Fruit fly (Drosophila melanogaster) whole organism, embryonic: ENCODE data around the gene CG8507.

ENCODE experiments used
- Awh ChIP-seq: fragments of 200-800 bp; sonication (Bioruptor generic); IDR thresholded peaks from 2 replicates; pipeline ENCODE4, ENCODE4 v1.3.6; 2022; ENCODE audit warnings: missing biosample characterization, missing genetic modification characterization
- B-H1 ChIP-seq: fragments of 200-800 bp; sonication (Bioruptor generic); IDR thresholded peaks from 3 replicates; pipeline ENCODE4 v1.3.6; 2022; ENCODE audit warnings: missing biosample characterization, missing genetic modification characterization
- Bgb ChIP-seq: fragments of 200-800 bp; sonication (Bioruptor generic); IDR thresholded peaks from 2 replicates; pipeline ENCODE4 v1.3.6; 2022; ENCODE audit warnings: missing biosample characterization, missing genetic modification characterization; ENCODE audit not compliant: partially characterized antibody
- CG10267 ChIP-seq: fragments of 200-800 bp; sonication (Bioruptor generic); optimal IDR thresholded peaks from 2 replicates; lab custom pipeline; 2018; ENCODE audit warnings: missing biosample characterization, mild to moderate bottlenecking, missing genetic modification characterization, moderate library complexity
- CG11456 ChIP-seq: fragments of 200-800 bp; sonication (Bioruptor generic); IDR thresholded peaks from 3 replicates; pipeline ENCODE4 v1.3.6; 2022; ENCODE audit warnings: missing biosample characterization, missing genetic modification characterization
- CG12155 ChIP-seq: fragments of 200-800 bp; sonication (Bioruptor generic); optimal IDR thresholded peaks from 3 replicates; lab custom pipeline; 2016; ENCODE audit warnings: missing biosample characterization, missing genetic modification characterization
- CG12391 ChIP-seq: fragments of 200-800 bp; sonication (Bioruptor generic); optimal IDR thresholded peaks from 3 replicates; lab custom pipeline; 2018; ENCODE audit warnings: missing biosample characterization, mild to moderate bottlenecking, missing genetic modification characterization, moderate library complexity
- CG13894 ChIP-seq: fragments of 200-800 bp; sonication (Bioruptor generic); optimal IDR thresholded peaks from 3 replicates; lab custom pipeline; 2018; ENCODE audit warnings: missing biosample characterization, mild to moderate bottlenecking, missing genetic modification characterization, moderate library complexity
- CG14050 ChIP-seq: fragments of 200-800 bp; sonication (Bioruptor generic); IDR thresholded peaks from 3 replicates; pipeline ENCODE4 v1.3.6; 2022; ENCODE audit warnings: missing biosample characterization, missing genetic modification characterization
- CG1603 ChIP-seq: fragments of 200-800 bp; sonication (Bioruptor generic); optimal IDR thresholded peaks from 2 replicates; lab custom pipeline; 2019; ENCODE audit warnings: missing biosample characterization, mild to moderate bottlenecking, missing genetic modification characterization, moderate library complexity
- CG16779 ChIP-seq: fragments of 200-800 bp; sonication (Bioruptor generic); IDR thresholded peaks from 2 replicates; pipeline ENCODE4 v1.3.6; 2022; ENCODE audit warnings: missing biosample characterization, missing genetic modification characterization
- CG16863 ChIP-seq: fragments of 200-800 bp; sonication (Bioruptor generic); optimal IDR thresholded peaks from 3 replicates; lab custom pipeline; 2016; ENCODE audit warnings: missing biosample characterization, missing genetic modification characterization
- CG17802 ChIP-seq: fragments of 200-800 bp; sonication (Bioruptor generic); optimal IDR thresholded peaks from 2 replicates; lab custom pipeline; 2018; ENCODE audit warnings: missing biosample characterization, mild to moderate bottlenecking, missing genetic modification characterization, moderate library complexity
- CG18619 ChIP-seq: fragments of 200-800 bp; sonication (Bioruptor generic); optimal IDR thresholded peaks from 3 replicates; lab custom pipeline; 2017; ENCODE audit warnings: missing biosample characterization, mild to moderate bottlenecking, missing genetic modification characterization
- CG2116 ChIP-seq: fragments of 200-800 bp; sonication (Bioruptor generic); optimal IDR thresholded peaks from 3 replicates; lab custom pipeline; 2018; ENCODE audit warnings: missing biosample characterization, mild to moderate bottlenecking, missing genetic modification characterization
- CG30431 ChIP-seq: fragments of 200-800 bp; sonication (Bioruptor generic); optimal IDR thresholded peaks from 2 replicates; lab custom pipeline; 2017; ENCODE audit warnings: missing biosample characterization, missing genetic modification characterization
- CG34224 ChIP-seq: fragments of 200-800 bp; sonication (Bioruptor generic); IDR thresholded peaks from 3 replicates; pipeline ENCODE4 v1.3.6; 2022; ENCODE audit warnings: missing biosample characterization, missing genetic modification characterization; ENCODE audit not compliant: partially characterized antibody
- CG3838 ChIP-seq: fragments of 200-800 bp; sonication (Bioruptor generic); optimal IDR thresholded peaks from 3 replicates; lab custom pipeline; 2016; ENCODE audit warnings: missing biosample characterization, missing genetic modification characterization
- CG3995 ChIP-seq: fragments of 200-800 bp; sonication (Bioruptor generic); optimal IDR thresholded peaks from 3 replicates; lab custom pipeline; 2016; ENCODE audit warnings: missing biosample characterization, missing genetic modification characterization
- CG4360 ChIP-seq: fragments of 200-800 bp; sonication (Bioruptor generic); IDR thresholded peaks from 2 replicates; pipeline ENCODE4 v1.3.6; 2022; ENCODE audit warnings: missing biosample characterization, missing genetic modification characterization
- CG7271 ChIP-seq: fragments of 200-800 bp; sonication (Bioruptor generic); optimal IDR thresholded peaks from 2 replicates; lab custom pipeline; 2018; ENCODE audit warnings: missing biosample characterization, mild to moderate bottlenecking, missing genetic modification characterization, moderate library complexity
- CG7987 ChIP-seq: fragments of 200-800 bp; sonication (Bioruptor generic); optimal IDR thresholded peaks from 2 replicates; lab custom pipeline; 2018; ENCODE audit warnings: missing biosample characterization, mild to moderate bottlenecking, missing genetic modification characterization, moderate library complexity
- CG8388 ChIP-seq: fragments of 200-800 bp; sonication (Bioruptor generic); optimal IDR thresholded peaks from 2 replicates; lab custom pipeline; 2019; ENCODE audit warnings: missing biosample characterization, mild to moderate bottlenecking, missing genetic modification characterization, moderate library complexity
- CG8924 ChIP-seq: fragments of 200-800 bp; optimal IDR thresholded peaks from 3 replicates; lab custom pipeline; 2019; ENCODE audit warnings: missing biosample characterization, mild to moderate bottlenecking, missing genetic modification characterization, moderate library complexity
- Chrac-16 ChIP-seq: fragments of 200-800 bp; sonication (Bioruptor generic); optimal IDR thresholded peaks from 3 replicates; lab custom pipeline; 2016; ENCODE audit warnings: missing biosample characterization, missing genetic modification characterization
- D ChIP-seq, 2 experiments: fragments of 200-800 bp in 1 of 2; fragments of >200 bp in 1 of 2; sonication (Bioruptor generic) in 1 of 2; optimal IDR thresholded peaks; 2 replicates in 1 of 2; 3 replicates in 1 of 2; lab custom pipeline; 2017; ENCODE audit warnings: mild to moderate bottlenecking in 1 of 2, missing biosample characterization in 1 of 2, missing genetic modification characterization in 1 of 2, missing genetic modification reagents in 1 of 2
- Dref ChIP-seq: fragments of 200-800 bp; sonication (Bioruptor generic); IDR thresholded peaks from 2 replicates; pipeline ENCODE4 v1.3.6; 2022; ENCODE audit warnings: missing biosample characterization, missing genetic modification characterization
- Hand ChIP-seq: fragments of 200-800 bp; sonication (Bioruptor generic); optimal IDR thresholded peaks from 2 replicates; lab custom pipeline; 2017; ENCODE audit warnings: mild to moderate bottlenecking, missing biosample characterization, missing genetic modification reagents, missing genetic modification characterization
- Lpt ChIP-seq: fragments of >200 bp; optimal IDR thresholded peaks from 2 replicates; lab custom pipeline; 2018; ENCODE audit warnings: missing biosample characterization, missing genetic modification characterization
- NfI ChIP-seq: fragments of 200-800 bp; sonication (Bioruptor generic); optimal IDR thresholded peaks from 3 replicates; lab custom pipeline; 2018; ENCODE audit warnings: missing biosample characterization, mild to moderate bottlenecking, missing genetic modification characterization, moderate library complexity
- Optix ChIP-seq: fragments of 200-800 bp; sonication (Bioruptor generic); IDR thresholded peaks from 3 replicates; pipeline ENCODE4 v1.3.6; 2022; ENCODE audit warnings: missing biosample characterization, missing genetic modification characterization
- Scr ChIP-seq: fragments of 200-800 bp; sonication (Bioruptor generic); IDR thresholded peaks from 2 replicates; pipeline ENCODE4 v1.3.6; 2022; ENCODE audit warnings: missing biosample characterization, missing genetic modification characterization; ENCODE audit not compliant: partially characterized antibody
- bowl ChIP-seq: fragments of 200-800 bp; sonication (Bioruptor generic); IDR thresholded peaks from 2 replicates; pipeline ENCODE4 v1.3.6; 2022; ENCODE audit warnings: missing biosample characterization, missing genetic modification characterization
- cg ChIP-seq: fragments of 200-800 bp; sonication (Bioruptor generic); optimal IDR thresholded peaks from 3 replicates; lab custom pipeline; 2019; ENCODE audit warnings: missing biosample characterization, mild to moderate bottlenecking, missing genetic modification characterization, moderate library complexity
- crp ChIP-seq, 2 experiments: fragments of 200-800 bp; sonication (Bioruptor generic); optimal IDR thresholded peaks; 2 replicates in 1 of 2; 3 replicates in 1 of 2; lab custom pipeline; 2017; ENCODE audit warnings: missing biosample characterization in 2 of 2, missing genetic modification characterization in 2 of 2, mild to moderate bottlenecking in 1 of 2, moderate library complexity in 1 of 2
- dmrt99B ChIP-seq: fragments of 200-800 bp; sonication (Bioruptor generic); optimal IDR thresholded peaks from 2 replicates; lab custom pipeline; 2018; ENCODE audit warnings: missing biosample characterization, mild to moderate bottlenecking, missing genetic modification characterization, moderate library complexity
- dysf ChIP-seq: fragments of 200-800 bp; sonication (Bioruptor generic); IDR thresholded peaks from 3 replicates; pipeline ENCODE4 v1.3.6; 2022; ENCODE audit warnings: missing biosample characterization, missing genetic modification characterization
- eve ChIP-seq, 2 experiments: fragments of >200 bp; optimal IDR thresholded peaks; 2 replicates each; lab custom pipeline; 2017; ENCODE audit warnings: missing biosample characterization in 2 of 2, missing genetic modification characterization in 2 of 2
- ewg ChIP-seq: fragments of 200-800 bp; sonication (Bioruptor generic); optimal IDR thresholded peaks from 3 replicates; lab custom pipeline; 2017; ENCODE audit warnings: mild to moderate bottlenecking, missing biosample characterization, missing genetic modification reagents, missing genetic modification characterization
- fd3F ChIP-seq: fragments of 200-800 bp; sonication (Bioruptor generic); optimal IDR thresholded peaks from 2 replicates; lab custom pipeline; 2018; ENCODE audit warnings: missing biosample characterization, mild to moderate bottlenecking, missing genetic modification characterization, moderate library complexity
- gsb-n ChIP-seq: fragments of 200-800 bp; sonication (Bioruptor generic); optimal IDR thresholded peaks from 3 replicates; lab custom pipeline; 2018; ENCODE audit warnings: missing biosample characterization, mild to moderate bottlenecking, missing genetic modification characterization
- gt ChIP-seq: fragments of 200-800 bp; sonication (Bioruptor generic); IDR thresholded peaks from 2 replicates; pipeline ENCODE4 v1.3.6; 2022; ENCODE audit warnings: missing biosample characterization, missing genetic modification characterization
- ind ChIP-seq: fragments of 200-800 bp; sonication (Bioruptor generic); optimal IDR thresholded peaks from 3 replicates; lab custom pipeline; 2016; ENCODE audit warnings: missing biosample characterization, missing genetic modification characterization
- insv ChIP-seq, 2 experiments: fragments of 200-800 bp; sonication (Bioruptor generic); optimal IDR thresholded peaks; 3 replicates each; lab custom pipeline; 2016 to 2018; ENCODE audit warnings: missing biosample characterization in 2 of 2, missing genetic modification characterization in 2 of 2
- inv ChIP-seq: fragments of 200-800 bp; sonication (Bioruptor generic); IDR thresholded peaks from 2 replicates; pipeline ENCODE4 v1.3.6; 2022; ENCODE audit warnings: missing biosample characterization, missing genetic modification characterization; ENCODE audit not compliant: partially characterized antibody
- jigr1 ChIP-seq: fragments of 200-800 bp; sonication (Bioruptor generic); IDR thresholded peaks from 3 replicates; pipeline ENCODE4 v1.3.6; 2022; ENCODE audit warnings: missing biosample characterization, missing genetic modification characterization
- sna ChIP-seq: fragments of 200-800 bp; sonication (Bioruptor generic); IDR thresholded peaks from 2 replicates; pipeline ENCODE4 v1.3.6; 2022; ENCODE audit warnings: missing biosample characterization, missing genetic modification characterization; ENCODE audit not compliant: partially characterized antibody
- stwl ChIP-seq: fragments of 200-800 bp; sonication (Bioruptor generic); optimal IDR thresholded peaks from 3 replicates; lab custom pipeline; 2018; ENCODE audit warnings: missing biosample characterization, mild to moderate bottlenecking, missing genetic modification characterization, moderate library complexity
- trh ChIP-seq: fragments of 200-800 bp; sonication (Bioruptor generic); optimal IDR thresholded peaks from 2 replicates; lab custom pipeline; 2016; ENCODE audit warnings: missing biosample characterization, missing genetic modification characterization
- vnd ChIP-seq: fragments of 200-800 bp; sonication (Bioruptor generic); IDR thresholded peaks from 3 replicates; pipeline ENCODE4 v1.3.6; 2022; ENCODE audit warnings: missing biosample characterization, missing genetic modification characterization; ENCODE audit not compliant: partially characterized antibody

Gene CG8507

DNA sequence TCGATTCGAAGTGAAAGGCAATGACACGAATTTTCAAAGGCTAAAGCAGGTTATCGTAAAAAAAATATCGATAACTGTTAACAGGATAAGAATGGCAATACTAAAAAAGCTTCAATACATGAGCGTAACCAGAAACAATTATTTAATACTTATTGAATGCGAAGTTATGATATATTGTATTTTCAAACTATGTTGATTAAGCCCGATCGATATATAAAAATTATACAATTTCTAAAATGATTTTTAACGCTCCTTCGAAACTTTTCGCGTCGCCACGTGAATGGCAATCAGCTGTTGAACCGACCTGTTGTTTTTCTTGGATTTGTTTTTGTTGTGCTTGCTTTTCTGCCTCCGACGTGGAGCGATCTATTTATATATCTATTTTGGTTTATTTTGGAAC, 35.1 kb upstream of the CG8507 start, which contains the start of the genes Alg12 and Rpt3R (continued):
- TF ChIP-seq CG16863 (GFP tag; lab: Kevin White, UChicago) = no peak
- no peak for TF ChIP-seq ewg (GFP tag; lab: Kevin White, UChicago)
- no peak for TF ChIP-seq dmrt99B
- TF ChIP-seq B-H1 = no peak
- no peak for TF ChIP-seq CG1603 (tag; lab: Kevin White, UChicago)
- no peak for TF ChIP-seq CG30431 (GFP tag; lab: Kevin White, UChicago)
- TF ChIP-seq vnd (GFP tag; lab: Robert Waterston, UW) = 0 out of 3 replicates have a peak, but pooled peaks have one; percentile 28
- no peak for TF ChIP-seq Hand (GFP tag; lab: Kevin White, UChicago)
- peak; percentile 58 for TF ChIP-seq Dref (GFP tag; lab: Robert Waterston, UW)
- no peak for TF ChIP-seq inv (GFP tag; lab: Robert Waterston, UW)
- TF ChIP-seq crp (GFP tag; optimal IDR thresholded peaks at IDR 0.05; lab: Kevin White, UChicago) = peak; percentile 28 to 90
- no peak for TF ChIP-seq CG8388
- no peak for TF ChIP-seq trh (GFP tag; lab: Kevin White, UChicago)
- peak; percentile 11 for TF ChIP-seq CG10267 (tag; lab: Kevin White, UChicago)
- no peak for TF ChIP-seq CG13894 (tag; lab: Kevin White, UChicago)
- no peak for TF ChIP-seq jigr1 (GFP tag; lab: Robert Waterston, UW)
- TF ChIP-seq stwl = peak; percentile 29
- TF ChIP-seq CG17802 = no peak
- TF ChIP-seq CG2116 (GFP tag; lab: Kevin White, UChicago) = peak; percentile 56
- no peak for TF ChIP-seq gt (GFP tag; lab: Robert Waterston, UW)
- peak; percentile 27; the same call in 1 of the 2 replicates for TF ChIP-seq CG4360 (GFP tag; lab: Robert Waterston, UW)
- no peak for TF ChIP-seq CG12391 (tag; lab: Kevin White, UChicago)
- TF ChIP-seq Optix (GFP tag; lab: Robert Waterston, UW) = no peak
- TF ChIP-seq NfI (GFP tag; lab: Kevin White, UChicago) = no peak
- TF ChIP-seq Lpt (GFP tag; lab: Kevin White, UChicago) = no peak
- no peak for TF ChIP-seq D (optimal IDR thresholded peaks at IDR 0.05; lab: Kevin White, UChicago)
- no peak for TF ChIP-seq D (GFP tag; optimal IDR thresholded peaks at IDR 0.05; lab: Kevin White, UChicago)
- no peak for TF ChIP-seq CG16779 (GFP tag; lab: Robert Waterston, UW)
- peak; percentile 67 for TF ChIP-seq Scr (GFP tag; lab: Robert Waterston, UW)
- TF ChIP-seq dysf (GFP tag; lab: Robert Waterston, UW) = no peak
- TF ChIP-seq eve (GFP tag; optimal IDR thresholded peaks at IDR 0.05; lab: Kevin White, UChicago) = no peak
- peak; percentile 54; the same call in 1 of the 2 replicates for TF ChIP-seq sna (GFP tag; lab: Robert Waterston, UW)
- TF ChIP-seq Bgb (GFP tag; lab: Robert Waterston, UW) = peak; percentile 35; the same call in 1 of the 2 replicates
- no peak for TF ChIP-seq insv (GFP tag; optimal IDR thresholded peaks at IDR 0.05; lab: Kevin White, UChicago)
- TF ChIP-seq ind = no peak
- no peak for TF ChIP-seq Chrac-16 (GFP tag; lab: Kevin White, UChicago)
- no peak for TF ChIP-seq CG14050 (GFP tag; lab: Robert Waterston, UW)
- no peak for TF ChIP-seq Awh (GFP tag; lab: Robert Waterston, UW)
- TF ChIP-seq gsb-n (tag; lab: Kevin White, UChicago) = no peak
- TF ChIP-seq CG8924 (tag; lab: Kevin White, UChicago) = no peak
- no peak for TF ChIP-seq cg (GFP tag; lab: Kevin White, UChicago)
- TF ChIP-seq CG12155 (GFP tag; lab: Kevin White, UChicago) = no peak
- TF ChIP-seq fd3F (GFP tag; lab: Kevin White, UChicago) = no peak
- peak; percentile 32 for TF ChIP-seq CG3995 (GFP tag; lab: Kevin White, UChicago)
- TF ChIP-seq bowl (GFP tag; lab: Robert Waterston, UW) = no peak
- TF ChIP-seq CG3838 (GFP tag; lab: Kevin White, UChicago) = no peak
- TF ChIP-seq CG18619 (GFP tag; lab: Kevin White, UChicago) = no peak
- TF ChIP-seq CG34224 (GFP tag; lab: Robert Waterston, UW) = peak; percentile 70
- no peak for TF ChIP-seq CG11456 (GFP tag; lab: Robert Waterston, UW)
- TF ChIP-seq CG7987 (GFP tag; lab: Kevin White, UChicago) = no peak
- TF ChIP-seq CG7271 = no peak
